Worm (Caenorhabditis elegans) whole organism, mixed stage, embryonic: ENCODE results near the gene B0432.9.
A peak's percentile ranks its signal among the peaks of the same experiment; 100 is the strongest.

Source experiments
- M03D4.4 ChIP-seq: sonication (generic microtip); optimal IDR thresholded peaks from 2 replicates; lab custom pipeline; 2017; ENCODE audit warnings: mild to moderate bottlenecking, missing genetic modification characterization, missing compliant biosample characterization
- bed-3 ChIP-seq: fragments of 200-800 bp; sonication (Bioruptor generic); optimal IDR thresholded peaks from 3 replicates; lab custom pipeline; 2018; ENCODE audit warnings: mild to moderate bottlenecking, missing genetic modification characterization, moderate library complexity, missing compliant biosample characterization
- blmp-1 ChIP-seq: fragments of 150-350 bp; optimal IDR thresholded peaks from 2 replicates; lab custom pipeline; 2014; ENCODE audit warnings: missing biosample characterization, missing genetic modification characterization
- ceh-39 ChIP-seq: fragments of 150-350 bp; optimal IDR thresholded peaks from 2 replicates; lab custom pipeline; 2014; ENCODE audit warnings: missing biosample characterization, missing genetic modification characterization
- ceh-43 ChIP-seq: fragments of 200-800 bp; sonication (Bioruptor generic); optimal IDR thresholded peaks from 2 replicates; lab custom pipeline; 2018; ENCODE audit warnings: mild to moderate bottlenecking, missing genetic modification characterization, moderate library complexity, missing compliant biosample characterization
- ceh-83 ChIP-seq: fragments of 200-800 bp; sonication (Bioruptor generic); optimal IDR thresholded peaks from 2 replicates; lab custom pipeline; 2018; ENCODE audit warnings: mild to moderate bottlenecking, missing genetic modification characterization, missing compliant biosample characterization
- ces-1 ChIP-seq: fragments of 150-350 bp; optimal IDR thresholded peaks from 2 replicates; lab custom pipeline; 2014; ENCODE audit warnings: missing biosample characterization, missing genetic modification reagents, missing genetic modification characterization
- cnd-1 ChIP-seq: fragments of 200-800 bp; sonication (Bioruptor generic); optimal IDR thresholded peaks from 2 replicates; lab custom pipeline; 2018; ENCODE audit warnings: mild to moderate bottlenecking, missing genetic modification characterization, missing compliant biosample characterization
- drap-1 ChIP-seq: fragments of 200-800 bp; sonication (Bioruptor generic); optimal IDR thresholded peaks from 3 replicates; lab custom pipeline; 2018; ENCODE audit warnings: mild to moderate bottlenecking, missing genetic modification characterization, missing compliant biosample characterization
- elt-1 ChIP-seq: sonication (generic microtip); optimal IDR thresholded peaks from 2 replicates; lab custom pipeline; 2017; ENCODE audit warnings: missing genetic modification characterization, mild to moderate bottlenecking, missing compliant biosample characterization, antibody characterized with exemption, moderate library complexity, borderline replicate concordance; ENCODE audit not compliant: insufficient read depth
- elt-3 ChIP-seq: fragments of 150-350 bp; optimal IDR thresholded peaks from 2 replicates; lab custom pipeline; 2014; ENCODE audit warnings: missing biosample characterization, missing genetic modification characterization
- flh-1 ChIP-seq: fragments of 200-800 bp; sonication (Bioruptor generic); optimal IDR thresholded peaks from 2 replicates; lab custom pipeline; 2018; ENCODE audit warnings: mild to moderate bottlenecking, missing genetic modification characterization, moderate library complexity, missing compliant biosample characterization
- ham-2 ChIP-seq: fragments of 200-800 bp; sonication (Bioruptor generic); optimal IDR thresholded peaks from 2 replicates; lab custom pipeline; 2018; ENCODE audit warnings: mild to moderate bottlenecking, missing genetic modification characterization, missing compliant biosample characterization
- hlh-1 ChIP-seq: fragments of 150-350 bp; optimal IDR thresholded peaks from 2 replicates; lab custom pipeline; 2014; ENCODE audit warnings: missing biosample characterization, missing genetic modification reagents, missing genetic modification characterization
- lin-13 ChIP-seq: fragments of 150-350 bp; optimal IDR thresholded peaks from 2 replicates; lab custom pipeline; 2014; ENCODE audit warnings: missing biosample characterization, missing genetic modification characterization
- lin-32 ChIP-seq: fragments of 200-800 bp; sonication (Bioruptor generic); optimal IDR thresholded peaks from 2 replicates; lab custom pipeline; 2018; ENCODE audit warnings: mild to moderate bottlenecking, missing genetic modification characterization, missing compliant biosample characterization
- lsy-2 ChIP-seq: fragments of 150-350 bp; optimal IDR thresholded peaks from 2 replicates; lab custom pipeline; 2014; ENCODE audit warnings: missing biosample characterization, missing genetic modification characterization
- mab-5 ChIP-seq: fragments of 150-350 bp; optimal IDR thresholded peaks from 2 replicates; lab custom pipeline; 2014; ENCODE audit warnings: missing biosample characterization, missing genetic modification characterization
- mep-1 ChIP-seq: fragments of 150-350 bp; optimal IDR thresholded peaks from 2 replicates; lab custom pipeline; 2017; ENCODE audit warnings: missing biosample characterization, missing genetic modification reagents, missing genetic modification characterization, inconsistent platforms
- mls-2 ChIP-seq: sonication (generic microtip); optimal IDR thresholded peaks from 2 replicates; lab custom pipeline; 2016; ENCODE audit warnings: mild to moderate bottlenecking, missing genetic modification characterization, moderate library complexity, missing compliant biosample characterization
- nhr-12 ChIP-seq: fragments of 150-350 bp; optimal IDR thresholded peaks from 2 replicates; lab custom pipeline; 2014; ENCODE audit warnings: missing biosample characterization, missing genetic modification characterization
- nhr-2 ChIP-seq: fragments of 150-350 bp; optimal IDR thresholded peaks from 2 replicates; lab custom pipeline; 2014; ENCODE audit warnings: missing biosample characterization, missing genetic modification characterization
- nhr-237 ChIP-seq: fragments of 150-350 bp; optimal IDR thresholded peaks from 2 replicates; lab custom pipeline; 2014; ENCODE audit warnings: missing biosample characterization, missing genetic modification characterization
- nhr-28 ChIP-seq: fragments of 150-350 bp; optimal IDR thresholded peaks from 2 replicates; lab custom pipeline; 2014; ENCODE audit warnings: missing biosample characterization, missing genetic modification characterization
- nhr-76 ChIP-seq: sonication (generic microtip); optimal IDR thresholded peaks from 2 replicates; lab custom pipeline; 2017; ENCODE audit warnings: missing biosample characterization, missing genetic modification characterization
- pha-4 ChIP-seq: fragments of 150-350 bp; optimal IDR thresholded peaks from 2 replicates; lab custom pipeline; 2018; ENCODE audit warnings: missing biosample characterization, missing genetic modification reagents, missing genetic modification characterization
- sem-2 ChIP-seq: fragments of 200-800 bp; sonication (Bioruptor generic); optimal IDR thresholded peaks from 2 replicates; lab custom pipeline; 2018; ENCODE audit warnings: mild to moderate bottlenecking, missing genetic modification characterization, missing compliant biosample characterization
- snpc-4 ChIP-seq: fragments of 150-350 bp; optimal IDR thresholded peaks from 2 replicates; lab custom pipeline; 2014; ENCODE audit warnings: missing biosample characterization, missing genetic modification characterization
- sptf-1 ChIP-seq: sonication (generic microtip); optimal IDR thresholded peaks from 2 replicates; lab custom pipeline; 2017; ENCODE audit warnings: mild to moderate bottlenecking, missing genetic modification characterization, moderate library complexity, missing compliant biosample characterization
- tbx-8 ChIP-seq: fragments of 200-800 bp; sonication (Bioruptor generic); optimal IDR thresholded peaks from 2 replicates; lab custom pipeline; 2018; ENCODE audit warnings: mild to moderate bottlenecking, missing genetic modification characterization, moderate library complexity, missing compliant biosample characterization
- unc-120 ChIP-seq: sonication (generic microtip); optimal IDR thresholded peaks from 2 replicates; lab custom pipeline; 2017; ENCODE audit warnings: missing genetic modification characterization, missing compliant biosample characterization; ENCODE audit not compliant: poor library complexity, severe bottlenecking
- unc-39 ChIP-seq: fragments of 150-350 bp; optimal IDR thresholded peaks from 2 replicates; lab custom pipeline; 2014; ENCODE audit warnings: missing biosample characterization, missing genetic modification characterization
- unc-62 ChIP-seq: fragments of 150-350 bp; optimal IDR thresholded peaks from 2 replicates; lab custom pipeline; 2014; ENCODE audit warnings: missing biosample characterization, missing genetic modification reagents, missing genetic modification characterization
- zip-8 ChIP-seq: fragments of 150-350 bp; optimal IDR thresholded peaks from 2 replicates; lab custom pipeline; 2014; ENCODE audit warnings: missing biosample characterization, missing genetic modification characterization
- ztf-11 ChIP-seq: fragments of 150-350 bp; optimal IDR thresholded peaks from 2 replicates; lab custom pipeline; 2014; ENCODE audit warnings: missing biosample characterization, missing genetic modification characterization

The B0432.9 gene

ce11 chrII:255124-255523, 28.4 kb downstream of the B0432.9 start:
- TF ChIP-seq elt-3 (no peak), flh-1 (GFP tag; lab: Kevin White, UChicago) (peak; percentile 39), nhr-28 (tag; lab: Kevin White, UChicago) (peak; percentile 44), sem-2 (peak; percentile 17), ceh-39 (tag; lab: Kevin White, UChicago) (peak; percentile 85), unc-62 (GFP tag; lab: Kevin White, UChicago) (peak; percentile 50), M03D4.4 (tag; lab: Kevin White, UChicago) (peak; percentile 83), hlh-1 (tag; lab: Kevin White, UChicago) (peak; percentile 87), mab-5 (tag; lab: Kevin White, UChicago) (peak; percentile 46), cnd-1 (tag; lab: Kevin White, UChicago) (peak; percentile 87), pha-4 (tag; lab: Kevin White, UChicago) (peak; percentile 84), unc-120 (tag; lab: Kevin White, UChicago) (peak; percentile 76), lin-13 (tag; lab: Kevin White, UChicago) (peak; percentile 90), sptf-1 (tag; lab: Kevin White, UChicago) (peak; percentile 93), zip-8 (no peak), ceh-43 (peak; percentile 79), blmp-1 (tag; lab: Kevin White, UChicago) (peak; percentile 62), tbx-8 (GFP tag; lab: Kevin White, UChicago) (peak; percentile 68), ztf-11 (tag; lab: Kevin White, UChicago) (peak; percentile 80), drap-1 (GFP tag; lab: Kevin White, UChicago) (peak; percentile 87), ceh-83 (GFP tag; lab: Kevin White, UChicago) (peak; percentile 48), nhr-2 (peak; percentile 57), mep-1 (tag; lab: Kevin White, UChicago) (peak; percentile 97), nhr-12 (tag; lab: Kevin White, UChicago) (peak; percentile 74), nhr-237 (tag; lab: Kevin White, UChicago) (peak; percentile 90), ham-2 (peak; percentile 74), mls-2 (tag; lab: Kevin White, UChicago) (peak; percentile 88), bed-3 (GFP tag; lab: Kevin White, UChicago) (peak; percentile 43), unc-39 (tag; lab: Kevin White, UChicago) (peak; percentile 62), elt-1 (tag; lab: Kevin White, UChicago) (no peak), nhr-76 (tag; lab: Kevin White, UChicago) (peak; percentile 72), ces-1 (peak; percentile 98), lsy-2 (peak; percentile 83), snpc-4 (tag; lab: Kevin White, UChicago) (no peak), lin-32 (GFP tag; lab: Kevin White, UChicago) (peak; percentile 65)

ce11 chrII:247736-248135, 35.8 kb downstream of the B0432.9 start:
- no peak for TF ChIP-seq lsy-2
- TF ChIP-seq nhr-237 (tag; lab: Kevin White, UChicago): no peak
- no peak for TF ChIP-seq nhr-28 (tag; lab: Kevin White, UChicago)
- no peak for TF ChIP-seq ces-1
- no peak for TF ChIP-seq sem-2
- TF ChIP-seq ceh-39 (tag; lab: Kevin White, UChicago): no peak
- no peak for TF ChIP-seq drap-1 (GFP tag; lab: Kevin White, UChicago)
- TF ChIP-seq blmp-1 (tag; lab: Kevin White, UChicago): no peak

- TF ChIP-seq pha-4 (tag; lab: Kevin White, UChicago) (no peak), nhr-12 (tag; lab: Kevin White, UChicago) (no peak), sptf-1 (tag; lab: Kevin White, UChicago) (no peak), hlh-1 (tag; lab: Kevin White, UChicago) (no peak), mls-2 (tag; lab: Kevin White, UChicago) (no peak), snpc-4 (tag; lab: Kevin White, UChicago) (no peak), zip-8 (no peak), unc-39 (tag; lab: Kevin White, UChicago) (no peak), nhr-237 (tag; lab: Kevin White, UChicago) (no peak), sem-2 (no peak)
Measured at ce11 chrII:240043-240442, 43.5 kb downstream of the B0432.9 start.
